Worm (Caenorhabditis elegans) whole organism, L2 larva: Measurements from ENCODE around the gene vab-7.

Experiments
- C34F6.9 ChIP-seq: fragments of 150-350 bp; optimal IDR thresholded peaks from 2 replicates; lab custom pipeline; 2014; ENCODE audit warnings: missing biosample characterization, missing genetic modification characterization
- F13H6.1 ChIP-seq: sonication (generic microtip); optimal IDR thresholded peaks from 2 replicates; lab custom pipeline; 2016; ENCODE audit warnings: missing genetic modification characterization, missing compliant biosample characterization
- R02D3.7 ChIP-seq: fragments of 150-350 bp; optimal IDR thresholded peaks from 2 replicates; lab custom pipeline; 2014; ENCODE audit warnings: missing biosample characterization, missing genetic modification characterization
- Y55F3AM.14 ChIP-seq: fragments of 200-800 bp; sonication (Bioruptor generic); optimal IDR thresholded peaks from 2 replicates; lab custom pipeline; 2018; ENCODE audit warnings: mild to moderate bottlenecking, missing genetic modification characterization, missing compliant biosample characterization
- ZK546.5 ChIP-seq: sonication (generic microtip); optimal IDR thresholded peaks from 2 replicates; lab custom pipeline; 2017; ENCODE audit warnings: missing biosample characterization, missing genetic modification characterization
- alr-1 ChIP-seq: fragments of 150-350 bp; optimal IDR thresholded peaks from 2 replicates; lab custom pipeline; 2014; ENCODE audit warnings: missing biosample characterization, missing genetic modification characterization
- ama-1 ChIP-seq: fragments of 150-350 bp; optimal IDR thresholded peaks from 2 replicates; lab custom pipeline; 2018; ENCODE audit warnings: inconsistent platforms
- blmp-1 ChIP-seq: sonication (generic microtip); optimal IDR thresholded peaks from 2 replicates; lab custom pipeline; 2017; ENCODE audit warnings: missing genetic modification characterization, mild to moderate bottlenecking, missing compliant biosample characterization, antibody characterized with exemption, moderate library complexity; ENCODE audit not compliant: insufficient read depth
- ceh-16 ChIP-seq: fragments of 150-350 bp; optimal IDR thresholded peaks from 2 replicates; lab custom pipeline; 2014; ENCODE audit warnings: missing biosample characterization, missing genetic modification characterization
- ceh-82 ChIP-seq: fragments of 150-350 bp; optimal IDR thresholded peaks from 2 replicates; lab custom pipeline; 2014; ENCODE audit warnings: missing biosample characterization, missing genetic modification characterization
- crh-2 ChIP-seq: sonication (generic microtip); optimal IDR thresholded peaks from 2 replicates; lab custom pipeline; 2017; ENCODE audit warnings: missing biosample characterization, missing genetic modification characterization
- dmd-4 ChIP-seq: sonication (generic microtip); optimal IDR thresholded peaks from 2 replicates; lab custom pipeline; 2017; ENCODE audit warnings: missing biosample characterization, missing genetic modification characterization
- egl-27 ChIP-seq: sonication (generic microtip); optimal IDR thresholded peaks from 3 replicates; lab custom pipeline; 2017; ENCODE audit warnings: missing biosample characterization, missing genetic modification reagents, missing genetic modification characterization
- elt-3 ChIP-seq: sonication (generic microtip); optimal IDR thresholded peaks from 2 replicates; lab custom pipeline; 2017; ENCODE audit warnings: missing biosample characterization, missing genetic modification characterization
- gmeb-1 ChIP-seq: fragments of 150-350 bp; optimal IDR thresholded peaks from 2 replicates; lab custom pipeline; 2014; ENCODE audit warnings: missing biosample characterization, missing genetic modification characterization
- lin-13 ChIP-seq: fragments of 150-350 bp; optimal IDR thresholded peaks from 2 replicates; lab custom pipeline; 2014; ENCODE audit warnings: missing biosample characterization, missing genetic modification reagents, missing genetic modification characterization
- lin-39 ChIP-seq: fragments of 150-350 bp; optimal IDR thresholded peaks from 2 replicates; lab custom pipeline; 2014; ENCODE audit warnings: missing biosample characterization, missing genetic modification reagents, missing genetic modification characterization
- lsy-2 ChIP-seq, 2 experiments: fragments of 150-350 bp in 1 of 2; sonication (generic microtip) in 1 of 2; optimal IDR thresholded peaks; 2 replicates each; lab custom pipeline; 2014 to 2017; ENCODE audit warnings: missing biosample characterization in 2 of 2, missing genetic modification characterization in 2 of 2
- mab-5 ChIP-seq: fragments of 150-350 bp; optimal IDR thresholded peaks from 2 replicates; lab custom pipeline; 2014; ENCODE audit warnings: missing biosample characterization, missing genetic modification characterization
- mbf-1 ChIP-seq: sonication (generic microtip); optimal IDR thresholded peaks from 2 replicates; lab custom pipeline; 2017; ENCODE audit warnings: missing biosample characterization, missing genetic modification characterization
- mdl-1 ChIP-seq, 2 experiments: fragments of 150-350 bp in 1 of 2; sonication (generic microtip) in 1 of 2; optimal IDR thresholded peaks; 2 replicates each; lab custom pipeline; 2017; ENCODE audit warnings: missing biosample characterization in 2 of 2, missing genetic modification characterization in 2 of 2
- nhr-12 ChIP-seq: fragments of 150-350 bp; optimal IDR thresholded peaks from 2 replicates; lab custom pipeline; 2014; ENCODE audit warnings: missing biosample characterization, missing genetic modification characterization
- nhr-129 ChIP-seq: fragments of 150-350 bp; optimal IDR thresholded peaks from 2 replicates; lab custom pipeline; 2014; ENCODE audit warnings: missing biosample characterization, missing genetic modification characterization
- nhr-21 ChIP-seq: fragments of 150-350 bp; optimal IDR thresholded peaks from 2 replicates; lab custom pipeline; 2014; ENCODE audit warnings: missing biosample characterization, missing genetic modification characterization
- nhr-23 ChIP-seq: fragments of 150-350 bp; optimal IDR thresholded peaks from 2 replicates; lab custom pipeline; 2014; ENCODE audit warnings: missing biosample characterization, missing genetic modification reagents, missing genetic modification characterization
- nhr-25 ChIP-seq: fragments of 150-350 bp; sonication (generic microtip); optimal IDR thresholded peaks from 3 replicates; lab custom pipeline; 2014; ENCODE audit warnings: missing biosample characterization, missing genetic modification characterization
- nhr-6 ChIP-seq: fragments of 150-350 bp; optimal IDR thresholded peaks from 2 replicates; lab custom pipeline; 2014; ENCODE audit warnings: missing biosample characterization, missing genetic modification characterization
- nhr-77 ChIP-seq: fragments of 150-350 bp; optimal IDR thresholded peaks from 2 replicates; lab custom pipeline; 2014; ENCODE audit warnings: missing biosample characterization, missing genetic modification characterization
- peb-1 ChIP-seq: fragments of 150-350 bp; optimal IDR thresholded peaks from 2 replicates; lab custom pipeline; 2014; ENCODE audit warnings: missing biosample characterization, missing genetic modification characterization
- sem-4 ChIP-seq: fragments of 150-350 bp; optimal IDR thresholded peaks from 2 replicates; lab custom pipeline; 2014; ENCODE audit warnings: missing biosample characterization, missing genetic modification reagents, missing genetic modification characterization
- sma-3 ChIP-seq: sonication (generic microtip); optimal IDR thresholded peaks from 2 replicates; lab custom pipeline; 2016; ENCODE audit warnings: missing genetic modification reagents, missing genetic modification characterization, missing compliant biosample characterization
- sma-9 ChIP-seq, 2 experiments: fragments of 150-350 bp in 1 of 2; sonication (generic microtip) in 1 of 2; optimal IDR thresholded peaks; 2 replicates each; lab custom pipeline; 2014 to 2016; ENCODE audit warnings: missing genetic modification characterization in 2 of 2, mild to moderate bottlenecking in 1 of 2, missing biosample characterization in 1 of 2, missing compliant biosample characterization in 1 of 2, missing genetic modification reagents in 1 of 2, moderate library complexity in 1 of 2
- unc-39 ChIP-seq: fragments of 150-350 bp; optimal IDR thresholded peaks from 2 replicates; lab custom pipeline; 2014; ENCODE audit warnings: missing biosample characterization, missing genetic modification characterization
- unc-55 ChIP-seq: fragments of 150-350 bp; sonication (generic microtip); optimal IDR thresholded peaks from 3 replicates; lab custom pipeline; 2014; ENCODE audit warnings: missing biosample characterization, missing genetic modification reagents, missing genetic modification characterization
- unc-62 ChIP-seq: fragments of 150-350 bp; optimal IDR thresholded peaks from 2 replicates; lab custom pipeline; 2014; ENCODE audit warnings: missing biosample characterization, missing genetic modification reagents, missing genetic modification characterization
- zag-1 ChIP-seq: fragments of 150-350 bp; optimal IDR thresholded peaks from 2 replicates; lab custom pipeline; 2014; ENCODE audit warnings: missing biosample characterization, missing genetic modification characterization
- ztf-1 ChIP-seq: fragments of 200-800 bp; sonication (Bioruptor generic); conservative IDR thresholded peaks from 2 replicates; pipeline ENCODE4 v1.3.6; 2022; ENCODE audit warnings: missing genetic modification characterization, missing compliant biosample characterization
- ztf-11 ChIP-seq: sonication (generic microtip); optimal IDR thresholded peaks from 2 replicates; lab custom pipeline; 2017; ENCODE audit warnings: missing biosample characterization, missing genetic modification characterization
- ztf-4 ChIP-seq: fragments of 150-350 bp; optimal IDR thresholded peaks from 2 replicates; lab custom pipeline; 2014; ENCODE audit warnings: missing biosample characterization, missing genetic modification characterization

Gene vab-7

ce11 chrIII:10904320-10904961 lies 15.7 kb upstream of the vab-7 start:
- TF ChIP-seq mab-5 (tag; lab: Kevin White, UChicago), result no peak
- TF ChIP-seq nhr-6 (tag; lab: Kevin White, UChicago), result no peak
- no peak for TF ChIP-seq nhr-21 (tag; lab: Kevin White, UChicago)
- no peak for TF ChIP-seq nhr-23
- no peak for TF ChIP-seq nhr-12
- no peak for TF ChIP-seq lsy-2 (tag; optimal IDR thresholded peaks at IDR 0.05; lab: Kevin White, UChicago)
- TF ChIP-seq nhr-25 (tag; lab: Kevin White, UChicago), result peak; percentile 97
- TF ChIP-seq lin-39 (tag; lab: Kevin White, UChicago), result no peak
- TF ChIP-seq ceh-16 (tag; lab: Kevin White, UChicago), result no peak
- no peak for TF ChIP-seq ZK546.5 (tag; lab: Kevin White, UChicago)
- TF ChIP-seq dmd-4 (tag; lab: Kevin White, UChicago), result no peak
- peak; percentile 13 for TF ChIP-seq gmeb-1
- no peak for TF ChIP-seq elt-3 (tag; lab: Kevin White, UChicago)
- no peak for TF ChIP-seq mdl-1 (tag; optimal IDR thresholded peaks at IDR 0.05; lab: Kevin White, UChicago)
- TF ChIP-seq unc-62 (GFP tag; lab: Kevin White, UChicago), result no peak
- no peak for TF ChIP-seq peb-1 (tag; lab: Kevin White, UChicago)
- no peak for TF ChIP-seq Y55F3AM.14
- TF ChIP-seq, all 48 proteins: peak for 2

DNA sequence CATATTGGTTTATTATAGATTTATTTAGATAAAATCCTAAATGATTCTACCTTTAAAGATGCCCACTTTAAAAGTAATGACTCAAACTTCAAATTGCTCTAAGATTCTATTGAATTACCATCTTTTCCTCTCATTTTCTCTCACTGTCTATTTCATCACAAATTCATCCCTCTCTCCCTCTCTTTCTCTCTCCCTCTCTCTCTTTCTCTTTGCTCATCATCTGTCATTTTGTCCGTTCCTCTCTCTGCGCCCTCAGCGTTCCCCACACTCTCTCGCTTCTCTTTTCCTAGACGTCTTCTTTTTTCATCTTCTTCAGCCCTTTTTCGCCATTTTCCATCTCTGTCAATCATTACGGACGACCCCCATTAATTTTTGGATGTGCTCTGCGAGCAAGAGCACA lies 15.0 kb upstream of the vab-7 start:
- no peak for TF ChIP-seq zag-1 (tag; lab: Kevin White, UChicago)
- peak; percentile 26 for TF ChIP-seq lin-13
- TF ChIP-seq ceh-82, result peak; percentile 54
- TF ChIP-seq nhr-25 (tag; lab: Kevin White, UChicago), result peak; percentile 97
- peak; percentile 64 for TF ChIP-seq mab-5 (tag; lab: Kevin White, UChicago)
- TF ChIP-seq peb-1 (tag; lab: Kevin White, UChicago), result no peak
- no peak for TF ChIP-seq dmd-4 (tag; lab: Kevin White, UChicago)
- TF ChIP-seq sma-3, result no peak
- peak; percentile 48 for TF ChIP-seq F13H6.1 (tag; lab: Kevin White, UChicago)
- TF ChIP-seq unc-55 (GFP tag; lab: Kevin White, UChicago), result peak; percentile 70
- TF ChIP-seq mdl-1 (tag; optimal IDR thresholded peaks at IDR 0.05; lab: Kevin White, UChicago), result no peak
- TF ChIP-seq unc-62 (GFP tag; lab: Kevin White, UChicago), result no peak
- TF ChIP-seq blmp-1 (tag; lab: Kevin White, UChicago), result peak; percentile 35
- no peak for TF ChIP-seq nhr-23
- no peak for TF ChIP-seq elt-3 (tag; lab: Kevin White, UChicago)
- no peak for TF ChIP-seq lin-39 (tag; lab: Kevin White, UChicago)
- TF ChIP-seq ZK546.5 (tag; lab: Kevin White, UChicago), result no peak
- TF ChIP-seq ceh-16 (tag; lab: Kevin White, UChicago), result no peak
- peak; percentile 46 for TF ChIP-seq nhr-6 (tag; lab: Kevin White, UChicago)
- TF ChIP-seq ztf-11 (tag; lab: Kevin White, UChicago), result no peak
- peak; percentile 34 for TF ChIP-seq sem-4 (tag; lab: Kevin White, UChicago)
- peak; percentile 1 for TF ChIP-seq crh-2 (tag; lab: Kevin White, UChicago)
- no peak for TF ChIP-seq egl-27
- TF ChIP-seq ztf-4, result no peak
- peak; percentile 53 for TF ChIP-seq sma-9 (GFP tag; optimal IDR thresholded peaks at IDR 0.05; lab: Kevin White, UChicago)
- no peak for TF ChIP-seq sma-9 (tag; optimal IDR thresholded peaks at IDR 0.05; lab: Kevin White, UChicago)
- peak; percentile 91 for TF ChIP-seq gmeb-1
- peak; percentile 76 for TF ChIP-seq C34F6.9
- TF ChIP-seq nhr-129 (tag; lab: Kevin White, UChicago), result peak; percentile 23
- TF ChIP-seq lsy-2 (tag; optimal IDR thresholded peaks at IDR 0.05; lab: Kevin White, UChicago), result peak in 1 of 2 experiments; percentile 50
- TF ChIP-seq, all 48 proteins: peak for 15

DNA sequence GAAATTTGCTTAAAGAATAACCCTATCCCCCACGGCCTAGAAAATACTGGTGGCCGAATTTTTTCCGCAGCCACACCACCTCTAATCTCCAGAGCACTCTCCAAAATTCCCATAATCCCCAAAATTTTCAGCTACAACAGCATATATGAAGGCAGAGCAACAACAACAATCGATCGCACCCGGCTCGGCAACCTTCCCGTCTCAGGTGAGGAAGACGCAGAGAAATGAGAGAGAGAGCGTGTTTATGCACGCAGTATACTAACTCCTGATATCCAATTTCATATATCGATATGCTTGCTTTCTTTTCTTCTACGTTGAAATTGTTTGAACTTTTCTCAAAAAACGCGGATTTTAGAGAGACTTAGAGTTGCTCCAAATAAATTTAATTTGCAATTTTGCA lies 13.8 kb upstream of the vab-7 start:
- TF ChIP-seq unc-39 (tag; lab: Kevin White, UChicago) (no peak), R02D3.7 (tag; lab: Kevin White, UChicago) (no peak), crh-2 (tag; lab: Kevin White, UChicago) (no peak), elt-3 (tag; lab: Kevin White, UChicago) (no peak), nhr-129 (tag; lab: Kevin White, UChicago) (peak; percentile 5), C34F6.9 (peak; percentile 18), mbf-1 (no peak), nhr-77 (tag; lab: Kevin White, UChicago) (no peak), ama-1 (no peak), ztf-1 (no peak), mab-5 (tag; lab: Kevin White, UChicago) (no peak), lsy-2 (tag; optimal IDR thresholded peaks at IDR 0.05; lab: Kevin White, UChicago) (no peak), mdl-1 (tag; optimal IDR thresholded peaks at IDR 0.05; lab: Kevin White, UChicago) (no peak), sem-4 (tag; lab: Kevin White, UChicago) (no peak), egl-27 (no peak), nhr-25 (tag; lab: Kevin White, UChicago) (peak; percentile 54), gmeb-1 (no peak), unc-55 (GFP tag; lab: Kevin White, UChicago) (peak; percentile 22), alr-1 (tag; lab: Kevin White, UChicago) (no peak), peb-1 (tag; lab: Kevin White, UChicago) (no peak)
- TF ChIP-seq, all 48 proteins: peak for 4
